Worm (Caenorhabditis elegans) whole organism, L4 larva: ENCODE data around the gene klp-6.

Source experiments
- ZK546.5 ChIP-seq, 2 experiments: sonication (generic microtip); optimal IDR thresholded peaks; 2 replicates each; lab custom pipeline; 2017; ENCODE audit warnings: missing biosample characterization in 2 of 2, missing genetic modification characterization in 2 of 2
- ama-1 ChIP-seq: fragments of 150-350 bp; optimal IDR thresholded peaks from 2 replicates; lab custom pipeline; 2014; ENCODE audit warnings: inconsistent platforms, mixed read lengths
- fos-1 ChIP-seq: fragments of 150-350 bp; optimal IDR thresholded peaks from 2 replicates; lab custom pipeline; 2014; ENCODE audit warnings: missing biosample characterization, missing genetic modification characterization
- mdl-1 ChIP-seq, 2 experiments: fragments of 150-350 bp in 1 of 2; sonication (generic microtip) in 1 of 2; optimal IDR thresholded peaks; 2 replicates each; lab custom pipeline; 2014 to 2017; ENCODE audit warnings: missing biosample characterization in 2 of 2, missing genetic modification characterization in 2 of 2
- nhr-25 ChIP-seq: sonication (generic microtip); optimal IDR thresholded peaks from 2 replicates; lab custom pipeline; 2017; ENCODE audit warnings: missing genetic modification characterization, mild to moderate bottlenecking, missing compliant biosample characterization, antibody characterized with exemption, moderate library complexity, borderline replicate concordance; ENCODE audit not compliant: insufficient read depth
- nhr-28 ChIP-seq: fragments of 150-350 bp; optimal IDR thresholded peaks from 2 replicates; lab custom pipeline; 2014; ENCODE audit warnings: missing biosample characterization, missing genetic modification characterization
- nhr-6 ChIP-seq: fragments of 150-350 bp; optimal IDR thresholded peaks from 2 replicates; lab custom pipeline; 2014; ENCODE audit warnings: missing biosample characterization, missing genetic modification characterization
- pha-4 ChIP-seq, 2 experiments: fragments of 150-350 bp in 1 of 2; fragments of 200-800 bp in 1 of 2; sonication (Bioruptor generic) in 1 of 2; IDR thresholded peaks in 1 of 2; optimal IDR thresholded peaks in 1 of 2; 2 replicates each; pipeline versions ENCODE4 v1.3.6 to Lab custom; 2014 to 2022; ENCODE audit warnings: missing genetic modification characterization in 2 of 2, missing genetic modification reagents in 2 of 2, missing biosample characterization in 1 of 2, missing compliant biosample characterization in 1 of 2
- saeg-2 ChIP-seq: fragments of 200-800 bp; sonication (Bioruptor generic); IDR thresholded peaks from 2 replicates; pipeline ENCODE4 v1.3.6; 2022; ENCODE audit warnings: missing genetic modification reagents, missing genetic modification characterization, missing compliant biosample characterization

ce11 chrIII:5078062-5078461, 47.3 kb downstream of the klp-6 start:
- TF ChIP-seq nhr-6 (no peak), mdl-1 (tag; optimal IDR thresholded peaks at IDR 0.05; lab: Kevin White, UChicago) (peak in 1 of 2 experiments; percentile 95), fos-1 (no peak), ZK546.5 (tag; optimal IDR thresholded peaks at IDR 0.05; lab: Kevin White, UChicago) (no peak), nhr-28 (tag; lab: Kevin White, UChicago) (peak; percentile 97), pha-4 (GFP tag; IDR thresholded peaks at IDR 0.05; lab: Robert Waterston, UW) (peak; percentile 46; the same call in 1 of the 2 replicates), pha-4 (tag; optimal IDR thresholded peaks at IDR 0.05; lab: Kevin White, UChicago) (peak; percentile 84), nhr-25 (tag; lab: Kevin White, UChicago) (no peak), ama-1 (no peak), saeg-2 (GFP tag; lab: Robert Waterston, UW) (no peak)
